Fruit fly (Drosophila melanogaster): Measurements from ENCODE around the gene CG15258.

Gene CG15258

dm6 chr2L:15333602-15334080, 27.8 kb downstream of the CG15258 start, which contains the start of gene esg (continued):
- 0 out of 2 replicates have a peak, but pooled peaks have one; percentile 10 for TF ChIP-seq sob (GFP tag; IDR thresholded peaks at IDR 0.05)
- no peak for TF ChIP-seq CG10274 (GFP tag; optimal IDR thresholded peaks at IDR 0.05)
- no peak for TF ChIP-seq CG7786 (GFP tag; optimal IDR thresholded peaks at IDR 0.05)
- no peak for TF ChIP-seq gcm2 (GFP tag; optimal IDR thresholded peaks at IDR 0.05)
- no peak for TF ChIP-seq stwl (tag; optimal IDR thresholded peaks at IDR 0.05)
- TF ChIP-seq Med (GFP tag): peak; percentile 68
- no peak for TF ChIP-seq Oaz (GFP tag; IDR thresholded peaks at IDR 0.05)
- TF ChIP-seq cg (GFP tag; optimal IDR thresholded peaks at IDR 0.05): peak; percentile 91
- TF ChIP-seq CG11085 (GFP tag; IDR thresholded peaks at IDR 0.05): no peak
- peak; percentile 39; the same call in 1 of the 2 replicates for TF ChIP-seq amos (GFP tag; IDR thresholded peaks at IDR 0.05; ENCODE audit: partially characterized antibody)
- no peak for TF ChIP-seq CoRest (tag; optimal IDR thresholded peaks at IDR 0.05)
- no peak for TF ChIP-seq Dbx (GFP tag; IDR thresholded peaks at IDR 0.05)
- TF ChIP-seq MTF-1 (GFP tag; optimal IDR thresholded peaks at IDR 0.05; ENCODE audit: borderline replicate concordance): no peak
- no peak for TF ChIP-seq Optix (GFP tag; IDR thresholded peaks at IDR 0.05)
- TF ChIP-seq BEAF-32 (GFP tag; optimal IDR thresholded peaks at IDR 0.05): no peak
- TF ChIP-seq CG17829 (tag; optimal IDR thresholded peaks at IDR 0.05): peak; percentile 37
- peak; percentile 18 for TF ChIP-seq HmgZ (tag; optimal IDR thresholded peaks at IDR 0.05)
- no peak for TF ChIP-seq ac (GFP tag; optimal IDR thresholded peaks at IDR 0.05)
- TF ChIP-seq CG6791 (GFP tag; IDR thresholded peaks at IDR 0.05; ENCODE audit: partially characterized antibody): peak; percentile 48; the same call in 2 of the 3 replicates
- TF ChIP-seq ewg (GFP tag; optimal IDR thresholded peaks at IDR 0.05): no peak
- peak; percentile 48 for TF ChIP-seq hbn (GFP tag; IDR thresholded peaks at IDR 0.05; ENCODE audit: partially characterized antibody)
- TF ChIP-seq Neu2 (GFP tag; optimal IDR thresholded peaks at IDR 0.05; ENCODE audit: borderline replicate concordance): no peak
- TF ChIP-seq Dll (GFP tag; IDR thresholded peaks at IDR 0.05; ENCODE audit: partially characterized antibody): peak; percentile 56; the same call in 2 of the 4 replicates
- no peak for TF ChIP-seq CG6765 (GFP tag; optimal IDR thresholded peaks at IDR 0.05)
- TF ChIP-seq zfh2 (GFP tag; optimal IDR thresholded peaks at IDR 0.05): no peak
- TF ChIP-seq Taf1 (GFP tag; IDR thresholded peaks at IDR 0.05): no peak
- TF ChIP-seq zen (tag; optimal IDR thresholded peaks at IDR 0.05): no peak
- TF ChIP-seq insv (GFP tag; optimal IDR thresholded peaks at IDR 0.05): peak in 1 of 2 experiments; percentile 13
- peak; percentile 53; the same call in 1 of the 2 replicates for TF ChIP-seq CG13287 (GFP tag; IDR thresholded peaks at IDR 0.05; ENCODE audit: partially characterized antibody)
- TF ChIP-seq Ada2b (GFP tag; IDR thresholded peaks at IDR 0.05): no peak
- no peak for TF ChIP-seq CG11456 (GFP tag; IDR thresholded peaks at IDR 0.05)
- TF ChIP-seq CG1792 (GFP tag; optimal IDR thresholded peaks at IDR 0.05): no peak
- no peak for TF ChIP-seq mld (GFP tag; IDR thresholded peaks at IDR 0.05; ENCODE audit: partially characterized antibody)
- no peak for TF ChIP-seq ind (GFP tag; optimal IDR thresholded peaks at IDR 0.05)
- no peak for TF ChIP-seq Dref (GFP tag; IDR thresholded peaks at IDR 0.05)
- no peak for TF ChIP-seq pum (GFP tag; optimal IDR thresholded peaks at IDR 0.05)
- TF ChIP-seq CG17802 (tag; optimal IDR thresholded peaks at IDR 0.05): peak; percentile 60
- TF ChIP-seq abd-A (tag; optimal IDR thresholded peaks at IDR 0.05): no peak
- no peak for TF ChIP-seq Sox100B (GFP tag; optimal IDR thresholded peaks at IDR 0.05)
- TF ChIP-seq CG16813 (GFP tag; IDR thresholded peaks at IDR 0.05; ENCODE audit: partially characterized antibody): no peak
- no peak for TF ChIP-seq CG13894 (tag; optimal IDR thresholded peaks at IDR 0.05)
- peak in 1 of 2 experiments; percentile 18 for TF ChIP-seq tll (GFP tag; optimal IDR thresholded peaks at IDR 0.05)
- TF ChIP-seq Oli (tag; optimal IDR thresholded peaks at IDR 0.05): no peak
- no peak for TF ChIP-seq CG34376 (GFP tag; optimal IDR thresholded peaks at IDR 0.05)
- peak; percentile 36; the same call in 1 of the 3 replicates for TF ChIP-seq ci (GFP tag; IDR thresholded peaks at IDR 0.05)
- TF ChIP-seq Ravus (GFP tag; IDR thresholded peaks at IDR 0.05): no peak
- no peak for TF ChIP-seq CG10959 (GFP tag; IDR thresholded peaks at IDR 0.05)
- peak; percentile 85 for TF ChIP-seq Tbp (GFP tag; optimal IDR thresholded peaks at IDR 0.05)
- no peak for TF ChIP-seq otp (GFP tag; IDR thresholded peaks at IDR 0.05)
- no peak for TF ChIP-seq lilli (GFP tag; optimal IDR thresholded peaks at IDR 0.05)
